Worm (Caenorhabditis elegans): ENCODE measurements around the gene kynu-1.

- no peak for TF ChIP-seq T26A5.8 (tag; optimal IDR thresholded peaks at IDR 0.05)
- TF ChIP-seq ama-1 (optimal IDR thresholded peaks at IDR 0.05): no peak
- TF ChIP-seq ama-1 (GFP tag; optimal IDR thresholded peaks at IDR 0.05): no peak
- no peak for TF ChIP-seq nfya-1 (tag; optimal IDR thresholded peaks at IDR 0.05; ENCODE audit: borderline replicate concordance, insufficient read depth)
- no peak for TF ChIP-seq F33H1.4 (GFP tag; IDR thresholded peaks at IDR 0.05)
- TF ChIP-seq atf-7 (tag; optimal IDR thresholded peaks at IDR 0.05): no peak
- no peak for TF ChIP-seq B0336.3 (GFP tag; IDR thresholded peaks at IDR 0.05)
- TF ChIP-seq ztf-28 (GFP tag; IDR thresholded peaks at IDR 0.05): no peak
These were observed 51.4 kb downstream of the kynu-1 start, which contains the start of gene gln-1 for ce11 chrX:6057580-6058305.

Data from whole organism, young adult.